Fruit fly (Drosophila melanogaster) whole organism, embryonic: ENCODE measurements around the gene TfIIA-S.

Experiments used
- Abd-B ChIP-seq: fragments of 200-800 bp; sonication (Bioruptor generic); optimal IDR thresholded peaks from 2 replicates; lab custom pipeline; 2018; ENCODE audit warnings: missing biosample characterization, mild to moderate bottlenecking, missing genetic modification characterization, moderate library complexity
- Adf1 ChIP-seq: fragments of 200-800 bp; sonication (Bioruptor generic); IDR thresholded peaks from 2 replicates; pipeline ENCODE4 v1.3.6; 2022; ENCODE audit warnings: missing biosample characterization, missing genetic modification characterization
- CG1024 ChIP-seq: fragments of 200-800 bp; sonication (Bioruptor generic); IDR thresholded peaks from 2 replicates; pipeline ENCODE4 v1.3.6; 2022; ENCODE audit warnings: missing biosample characterization, missing genetic modification characterization
- CG11696 ChIP-seq: fragments of 200-800 bp; sonication (Bioruptor generic); IDR thresholded peaks from 2 replicates; pipeline ENCODE4 v1.3.6; 2022; ENCODE audit warnings: missing biosample characterization, missing genetic modification characterization
- CG15514 ChIP-seq: fragments of 200-800 bp; sonication (Bioruptor generic); optimal IDR thresholded peaks from 3 replicates; lab custom pipeline; 2017; ENCODE audit warnings: missing biosample characterization, missing genetic modification characterization, mild to moderate bottlenecking, moderate library complexity, missing genetic modification reagents
- CG16815 ChIP-seq: fragments of 200-800 bp; sonication (Bioruptor generic); optimal IDR thresholded peaks from 3 replicates; lab custom pipeline; 2017; ENCODE audit warnings: missing biosample characterization, mild to moderate bottlenecking, missing genetic modification characterization
- CG17829 ChIP-seq: fragments of 200-800 bp; optimal IDR thresholded peaks from 2 replicates; lab custom pipeline; 2019; ENCODE audit warnings: missing biosample characterization, mild to moderate bottlenecking, missing genetic modification characterization, moderate library complexity
- CG33213 ChIP-seq: fragments of 200-800 bp; sonication (Bioruptor generic); optimal IDR thresholded peaks from 3 replicates; lab custom pipeline; 2016; ENCODE audit warnings: missing biosample characterization, missing genetic modification characterization
- CG34376 ChIP-seq: fragments of 200-800 bp; sonication (Bioruptor generic); optimal IDR thresholded peaks from 2 replicates; lab custom pipeline; 2018; ENCODE audit warnings: missing biosample characterization, mild to moderate bottlenecking, missing genetic modification characterization
- CG3838 ChIP-seq: fragments of 200-800 bp; sonication (Bioruptor generic); optimal IDR thresholded peaks from 3 replicates; lab custom pipeline; 2016; ENCODE audit warnings: missing biosample characterization, missing genetic modification characterization
- CG4707 ChIP-seq: fragments of 200-800 bp; sonication (Bioruptor generic); optimal IDR thresholded peaks from 2 replicates; lab custom pipeline; 2018; ENCODE audit warnings: missing biosample characterization, mild to moderate bottlenecking, missing genetic modification characterization, moderate library complexity
- CG7987 ChIP-seq: fragments of 200-800 bp; sonication (Bioruptor generic); optimal IDR thresholded peaks from 2 replicates; lab custom pipeline; 2018; ENCODE audit warnings: missing biosample characterization, mild to moderate bottlenecking, missing genetic modification characterization, moderate library complexity
- CG8388 ChIP-seq: fragments of 200-800 bp; sonication (Bioruptor generic); optimal IDR thresholded peaks from 2 replicates; lab custom pipeline; 2019; ENCODE audit warnings: missing biosample characterization, mild to moderate bottlenecking, missing genetic modification characterization, moderate library complexity
- Dad ChIP-seq: fragments of 200-800 bp; sonication (Bioruptor generic); optimal IDR thresholded peaks from 3 replicates; lab custom pipeline; 2016; ENCODE audit warnings: missing biosample characterization, missing genetic modification characterization
- Dbx ChIP-seq: fragments of 200-800 bp; sonication (Bioruptor generic); IDR thresholded peaks from 3 replicates; pipeline ENCODE4 v1.3.6; 2022; ENCODE audit warnings: missing biosample characterization, missing genetic modification characterization
- Dip2 ChIP-seq: fragments of 200-800 bp; sonication (Bioruptor generic); IDR thresholded peaks from 2 replicates; pipeline ENCODE4 v1.3.6; 2022; ENCODE audit warnings: missing biosample characterization, missing genetic modification characterization
- Ets65A ChIP-seq: fragments of 200-800 bp; sonication (Bioruptor generic); peaks from one replicate; lab custom pipeline; 2016; ENCODE audit warnings: missing biosample characterization, missing genetic modification characterization
- Fer2 ChIP-seq: fragments of 200-800 bp; sonication (Bioruptor generic); optimal IDR thresholded peaks from 2 replicates; lab custom pipeline; 2018; ENCODE audit warnings: missing biosample characterization, mild to moderate bottlenecking, missing genetic modification characterization, moderate library complexity
- HLHmδ ChIP-seq: fragments of 200-800 bp; sonication (Bioruptor generic); optimal IDR thresholded peaks from 2 replicates; lab custom pipeline; 2018; ENCODE audit warnings: missing biosample characterization, mild to moderate bottlenecking, missing genetic modification characterization, moderate library complexity
- Mes4 ChIP-seq: fragments of 200-800 bp; sonication (Bioruptor generic); optimal IDR thresholded peaks from 2 replicates; lab custom pipeline; 2016; ENCODE audit warnings: missing biosample characterization, missing genetic modification characterization
- Myb ChIP-seq: fragments of 200-800 bp; sonication (Bioruptor generic); optimal IDR thresholded peaks from 2 replicates; lab custom pipeline; 2016; ENCODE audit warnings: missing biosample characterization, missing genetic modification characterization
- Nf-YB ChIP-seq: fragments of 200-800 bp; sonication (Bioruptor generic); optimal IDR thresholded peaks from 3 replicates; lab custom pipeline; 2019; ENCODE audit warnings: missing biosample characterization, mild to moderate bottlenecking, missing genetic modification characterization, moderate library complexity
- NfI ChIP-seq: fragments of 200-800 bp; sonication (Bioruptor generic); optimal IDR thresholded peaks from 3 replicates; lab custom pipeline; 2018; ENCODE audit warnings: missing biosample characterization, mild to moderate bottlenecking, missing genetic modification characterization, moderate library complexity
- Rfx ChIP-seq: fragments of 200-800 bp; sonication (Bioruptor generic); IDR thresholded peaks from 2 replicates; pipeline ENCODE4 v1.3.6; 2022; ENCODE audit warnings: missing biosample characterization, missing genetic modification characterization
- ash1 ChIP-seq: fragments of 200-800 bp; sonication (Bioruptor generic); optimal IDR thresholded peaks from 2 replicates; lab custom pipeline; 2018; ENCODE audit warnings: missing biosample characterization, mild to moderate bottlenecking, missing genetic modification characterization
- bsh ChIP-seq, 2 experiments: fragments of 200-800 bp; sonication (Bioruptor generic); optimal IDR thresholded peaks; 2 replicates each; lab custom pipeline; 2017 to 2018; ENCODE audit warnings: mild to moderate bottlenecking in 2 of 2, missing biosample characterization in 2 of 2, missing genetic modification characterization in 2 of 2, moderate library complexity in 1 of 2
- cato ChIP-seq: fragments of 200-800 bp; sonication (Bioruptor generic); optimal IDR thresholded peaks from 2 replicates; lab custom pipeline; 2016; ENCODE audit warnings: missing biosample characterization, missing genetic modification characterization, borderline replicate concordance
- crc ChIP-seq: fragments of 200-800 bp; sonication (Bioruptor generic); optimal IDR thresholded peaks from 2 replicates; lab custom pipeline; 2016; ENCODE audit warnings: missing biosample characterization, missing genetic modification characterization
- croc ChIP-seq: fragments of 200-800 bp; sonication (Bioruptor generic); conservative IDR thresholded peaks from 3 replicates; pipeline ENCODE4 v1.3.6; 2022; ENCODE audit warnings: missing biosample characterization, missing genetic modification characterization
- crp ChIP-seq, 2 experiments: fragments of 200-800 bp; sonication (Bioruptor generic); optimal IDR thresholded peaks; 2 replicates in 1 of 2; 3 replicates in 1 of 2; lab custom pipeline; 2017; ENCODE audit warnings: missing biosample characterization in 2 of 2, missing genetic modification characterization in 2 of 2, mild to moderate bottlenecking in 1 of 2, moderate library complexity in 1 of 2
- dm ChIP-seq: fragments of 200-800 bp; sonication (Bioruptor generic); optimal IDR thresholded peaks from 3 replicates; lab custom pipeline; 2016; ENCODE audit warnings: missing biosample characterization, missing genetic modification characterization
- dmrt11E ChIP-seq: fragments of 200-800 bp; sonication (Bioruptor generic); optimal IDR thresholded peaks from 3 replicates; lab custom pipeline; 2018; ENCODE audit warnings: missing biosample characterization, mild to moderate bottlenecking, missing genetic modification characterization, moderate library complexity
- ewg ChIP-seq: fragments of 200-800 bp; sonication (Bioruptor generic); optimal IDR thresholded peaks from 3 replicates; lab custom pipeline; 2017; ENCODE audit warnings: mild to moderate bottlenecking, missing biosample characterization, missing genetic modification reagents, missing genetic modification characterization
- exex ChIP-seq: fragments of 200-800 bp; sonication (Bioruptor generic); optimal IDR thresholded peaks from 4 replicates; lab custom pipeline; 2018; ENCODE audit warnings: missing biosample characterization, mild to moderate bottlenecking, missing genetic modification characterization, moderate library complexity
- gfzf ChIP-seq: fragments of 200-800 bp; sonication (Bioruptor generic); optimal IDR thresholded peaks from 2 replicates; lab custom pipeline; 2016; ENCODE audit warnings: missing biosample characterization, mild to moderate bottlenecking, missing genetic modification characterization, moderate library complexity
- grau ChIP-seq: fragments of 200-800 bp; optimal IDR thresholded peaks from 3 replicates; lab custom pipeline; 2019; ENCODE audit warnings: missing biosample characterization, mild to moderate bottlenecking, missing genetic modification characterization, moderate library complexity
- hkb ChIP-seq, 2 experiments: fragments of 200-800 bp in 1 of 2; fragments of >200 bp in 1 of 2; sonication (Bioruptor generic) in 1 of 2; IDR thresholded peaks in 1 of 2; optimal IDR thresholded peaks in 1 of 2; 2 replicates each; pipeline versions ENCODE4 v1.3.6 to Lab custom; 2017 to 2022; ENCODE audit warnings: missing biosample characterization in 1 of 2, missing genetic modification characterization in 1 of 2
- kah ChIP-seq: fragments of 200-800 bp; sonication (Bioruptor generic); optimal IDR thresholded peaks from 2 replicates; lab custom pipeline; 2018; ENCODE audit warnings: missing biosample characterization, mild to moderate bottlenecking, missing genetic modification characterization
- lbe ChIP-seq: fragments of 200-800 bp; sonication (Bioruptor generic); optimal IDR thresholded peaks from 2 replicates; lab custom pipeline; 2016; ENCODE audit warnings: missing biosample characterization, mild to moderate bottlenecking, missing genetic modification characterization
- nmo ChIP-seq: fragments of 200-800 bp; sonication (Bioruptor generic); optimal IDR thresholded peaks from 2 replicates; lab custom pipeline; 2018; ENCODE audit warnings: missing biosample characterization, mild to moderate bottlenecking, missing genetic modification characterization, moderate library complexity
- onecut ChIP-seq: fragments of 200-800 bp; sonication (Bioruptor generic); IDR thresholded peaks from 2 replicates; pipeline ENCODE4 v1.3.6; 2022; ENCODE audit warnings: missing biosample characterization, missing genetic modification characterization
- pita ChIP-seq: fragments of 200-800 bp; sonication (Bioruptor generic); optimal IDR thresholded peaks from 2 replicates; lab custom pipeline; 2017; ENCODE audit warnings: missing biosample characterization, mild to moderate bottlenecking, missing genetic modification characterization
- scrt ChIP-seq: fragments of 200-800 bp; sonication (Bioruptor generic); optimal IDR thresholded peaks from 2 replicates; lab custom pipeline; 2018; ENCODE audit warnings: missing biosample characterization, mild to moderate bottlenecking, missing genetic modification characterization, moderate library complexity
- sug ChIP-seq: fragments of 200-800 bp; optimal IDR thresholded peaks from 2 replicates; lab custom pipeline; 2019; ENCODE audit warnings: missing biosample characterization, mild to moderate bottlenecking, missing genetic modification characterization, moderate library complexity
- tna ChIP-seq: fragments of 200-800 bp; sonication (Bioruptor generic); IDR thresholded peaks from 2 replicates; pipeline ENCODE4 v1.3.6; 2022; ENCODE audit warnings: missing biosample characterization, missing genetic modification characterization; ENCODE audit not compliant: partially characterized antibody
- twi ChIP-seq: fragments of 200-800 bp; optimal IDR thresholded peaks from 2 replicates; lab custom pipeline; 2019; ENCODE audit warnings: missing biosample characterization, mild to moderate bottlenecking, missing genetic modification characterization, moderate library complexity
- vnd ChIP-seq: fragments of 200-800 bp; sonication (Bioruptor generic); IDR thresholded peaks from 3 replicates; pipeline ENCODE4 v1.3.6; 2022; ENCODE audit warnings: missing biosample characterization, missing genetic modification characterization; ENCODE audit not compliant: partially characterized antibody

TfIIA-S gene

DNA sequence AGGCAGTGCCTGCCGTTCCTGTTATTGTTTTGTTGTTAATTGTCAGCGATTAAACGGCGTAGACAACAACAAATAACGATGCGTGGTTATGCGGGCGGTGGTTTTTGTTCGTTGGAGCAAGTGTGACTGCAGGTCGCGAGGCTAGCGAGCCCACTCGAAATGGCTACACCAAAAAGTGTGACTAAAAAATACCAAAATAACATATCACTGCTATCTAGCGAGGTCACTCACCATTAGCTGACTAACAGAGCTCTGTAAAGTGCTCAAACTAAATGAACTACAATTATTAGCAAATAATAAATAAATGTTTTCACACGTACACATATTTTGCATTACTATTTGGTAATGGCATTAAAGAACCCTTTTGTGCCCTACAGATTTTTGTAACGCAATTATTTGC lies 938 bp downstream of the TfIIA-S start, which contains the start of gene Pli (continued):
- TF ChIP-seq Dip2 (GFP tag; lab: Robert Waterston, UW) (no peak), twi (tag; lab: Kevin White, UChicago) (no peak), pita (GFP tag; lab: Kevin White, UChicago) (peak; percentile 76), vnd (GFP tag; lab: Robert Waterston, UW) (no peak), CG1024 (GFP tag; lab: Robert Waterston, UW) (no peak), CG4707 (GFP tag; lab: Kevin White, UChicago) (peak; percentile 8), Fer2 (tag; lab: Kevin White, UChicago) (no peak), exex (peak; percentile 23), nmo (peak; percentile 68), crc (GFP tag; lab: Kevin White, UChicago) (no peak), Dbx (GFP tag; lab: Robert Waterston, UW) (no peak), CG15514 (GFP tag; lab: Kevin White, UChicago) (peak; percentile 91), CG8388 (GFP tag; lab: Kevin White, UChicago) (peak; percentile 9), onecut (GFP tag; lab: Robert Waterston, UW) (no peak), crp (GFP tag; optimal IDR thresholded peaks at IDR 0.05; lab: Kevin White, UChicago) (no peak), dm (GFP tag; lab: Kevin White, UChicago) (peak; percentile 7), ash1 (GFP tag; lab: Kevin White, UChicago) (peak; percentile 58), scrt (GFP tag; lab: Kevin White, UChicago) (peak; percentile 30), sug (tag; lab: Kevin White, UChicago) (peak; percentile 58), CG17829 (tag; lab: Kevin White, UChicago) (peak; percentile 31), HLHmδ (GFP tag; lab: Kevin White, UChicago) (peak; percentile 67), CG33213 (peak; percentile 46), tna (GFP tag; lab: Robert Waterston, UW) (no peak), NfI (GFP tag; lab: Kevin White, UChicago) (peak; percentile 2), grau (tag; lab: Kevin White, UChicago) (peak; percentile 39), CG11696 (GFP tag; lab: Robert Waterston, UW) (no peak), cato (no peak), dmrt11E (tag; lab: Kevin White, UChicago) (no peak), gfzf (GFP tag; lab: Kevin White, UChicago) (peak; percentile 99), CG7987 (peak; percentile 38), Dad (GFP tag; lab: Kevin White, UChicago) (peak; percentile 12)

DNA sequence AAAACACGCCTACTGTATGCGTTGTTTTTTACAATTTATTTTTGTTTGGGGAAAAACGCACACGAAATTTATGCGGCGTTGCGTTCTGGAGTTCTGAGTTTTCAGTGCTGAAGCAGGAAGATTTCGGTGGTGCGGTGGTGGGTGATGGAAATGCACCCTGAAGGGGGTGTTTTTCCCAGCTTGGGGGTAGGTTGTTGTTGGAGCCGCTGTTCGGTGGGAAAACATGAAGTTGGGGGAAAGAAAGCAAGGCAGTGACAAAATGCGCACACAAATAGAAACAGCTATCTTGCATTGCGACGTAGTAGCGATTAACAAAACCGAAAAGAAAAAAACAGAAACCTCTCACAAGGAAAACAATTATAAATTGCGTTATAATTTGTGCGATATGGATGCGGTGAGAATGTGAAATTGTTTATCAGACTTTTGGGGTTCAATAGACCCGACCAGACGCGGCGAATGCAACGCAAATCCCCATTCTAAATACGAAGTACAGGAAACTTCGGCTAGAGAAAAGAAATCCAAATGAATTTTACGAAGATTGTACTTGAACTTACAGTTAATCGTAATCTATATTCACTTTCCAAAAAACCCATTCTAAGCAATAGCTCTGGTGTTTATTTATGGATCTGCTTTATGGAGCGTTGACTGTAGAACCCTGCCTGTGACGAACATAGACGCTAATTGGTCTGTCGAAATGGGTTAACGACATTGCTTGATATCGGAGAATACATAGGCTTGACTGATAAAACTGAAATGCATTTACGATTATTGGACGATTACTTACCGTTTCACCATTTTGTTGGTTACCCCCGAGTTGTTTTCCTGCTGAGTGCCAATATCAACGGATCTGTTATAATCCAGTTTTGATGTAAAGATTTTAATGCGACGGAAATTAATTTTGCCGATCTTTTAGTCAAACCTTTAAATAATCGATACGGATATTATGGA lies 2.3 kb downstream of the TfIIA-S start:
- no peak for TF ChIP-seq CG34376 (GFP tag; lab: Kevin White, UChicago)
- TF ChIP-seq Rfx (GFP tag; lab: Robert Waterston, UW): peak; percentile 38
- TF ChIP-seq Ets65A (GFP tag; lab: Kevin White, UChicago): no peak
- peak; percentile 3 for TF ChIP-seq CG8388 (GFP tag; lab: Kevin White, UChicago)
- TF ChIP-seq bsh (GFP tag; optimal IDR thresholded peaks at IDR 0.05; lab: Kevin White, UChicago): peak in 1 of 2 experiments; percentile 59
- no peak for TF ChIP-seq Mes4 (GFP tag; lab: Kevin White, UChicago)
- TF ChIP-seq CG11696 (GFP tag; lab: Robert Waterston, UW): no peak
- no peak for TF ChIP-seq hkb (optimal IDR thresholded peaks at IDR 0.05; lab: Kevin White, UChicago)
- 0 out of 2 replicates have a peak, but pooled peaks have one; percentile 28 for TF ChIP-seq hkb (GFP tag; IDR thresholded peaks at IDR 0.05; lab: Robert Waterston, UW)
- TF ChIP-seq croc (GFP tag; lab: Robert Waterston, UW): no peak
- no peak for TF ChIP-seq kah (GFP tag; lab: Kevin White, UChicago)
- TF ChIP-seq Adf1: no peak
- no peak for TF ChIP-seq Myb (GFP tag; lab: Kevin White, UChicago)
- peak; percentile 85 for TF ChIP-seq lbe (GFP tag; lab: Kevin White, UChicago)
- no peak for TF ChIP-seq Abd-B (GFP tag; lab: Kevin White, UChicago)
- peak; percentile 19 for TF ChIP-seq Nf-YB (GFP tag; lab: Kevin White, UChicago)
- TF ChIP-seq CG16815: no peak
- TF ChIP-seq ewg (GFP tag; lab: Kevin White, UChicago): no peak
- TF ChIP-seq CG3838 (GFP tag; lab: Kevin White, UChicago): no peak
